1 fruit fly cellular context compared by ENCODE assay signal in genomic region chrX:5973389-5974025, dm6.
A peak's percentile ranks its signal among the peaks of the same experiment; 100 is the strongest.
TF ChIP-seq lines count a peak whose summit lies in the region.

No protein-coding gene starts in this region.

TF ChIP-seq in whole organism, embryonic, 481 proteins besides CTCF, POLR2A, EP300 and RAD21 (continued from another document):
- TF ChIP-seq CG10654 (GFP tag; optimal IDR thresholded peaks at IDR 0.05; lab: Kevin White, UChicago): peak; percentile 12
- peak; percentile 2 for TF ChIP-seq Ssrp (tag; optimal IDR thresholded peaks at IDR 0.05; lab: Kevin White, UChicago)
- TF ChIP-seq CG8089 (GFP tag; optimal IDR thresholded peaks at IDR 0.05; lab: Kevin White, UChicago): no peak
- TF ChIP-seq tgo (GFP tag; IDR thresholded peaks at IDR 0.05; lab: Robert Waterston, UW): 0 out of 3 replicates have a peak, but pooled peaks have one; percentile 22
- no peak for TF ChIP-seq CG9932 (GFP tag; IDR thresholded peaks at IDR 0.05; lab: Robert Waterston, UW)
- peak; percentile 47 for TF ChIP-seq slbo (GFP tag; IDR thresholded peaks at IDR 0.05; lab: Robert Waterston, UW)
- TF ChIP-seq lola (GFP tag; optimal IDR thresholded peaks at IDR 0.05; lab: Kevin White, UChicago): peak in 1 of 3 experiments; percentile 31
- TF ChIP-seq CG4730 (GFP tag; IDR thresholded peaks at IDR 0.05; lab: Robert Waterston, UW): no peak
- TF ChIP-seq grau (tag; optimal IDR thresholded peaks at IDR 0.05; lab: Kevin White, UChicago): peak; percentile 18
- no peak for TF ChIP-seq Sin3A (optimal IDR thresholded peaks at IDR 0.05; lab: Kevin White, UChicago)
- TF ChIP-seq bab2 (GFP tag; optimal IDR thresholded peaks at IDR 0.05; lab: Kevin White, UChicago): no peak
- peak; percentile 48 for TF ChIP-seq Blimp-1 (GFP tag; optimal IDR thresholded peaks at IDR 0.05; lab: Kevin White, UChicago)
- TF ChIP-seq E2f2 (GFP tag; IDR thresholded peaks at IDR 0.05; lab: Robert Waterston, UW): no peak
- no peak for TF ChIP-seq Dip3 (GFP tag; optimal IDR thresholded peaks at IDR 0.05; lab: Kevin White, UChicago)
- no peak for TF ChIP-seq CG13296 (GFP tag; optimal IDR thresholded peaks at IDR 0.05; lab: Kevin White, UChicago)
- TF ChIP-seq CG7839 (tag; optimal IDR thresholded peaks at IDR 0.05; lab: Kevin White, UChicago): peak; percentile 1
- TF ChIP-seq Neu2 (GFP tag; optimal IDR thresholded peaks at IDR 0.05; lab: Kevin White, UChicago; ENCODE audit: borderline replicate concordance): no peak
- TF ChIP-seq Bgb (GFP tag; IDR thresholded peaks at IDR 0.05; lab: Robert Waterston, UW; ENCODE audit: partially characterized antibody): no peak
- TF ChIP-seq sob (GFP tag; IDR thresholded peaks at IDR 0.05; lab: Robert Waterston, UW): peak; percentile 27; the same call in 1 of the 2 replicates
- TF ChIP-seq CG33557 (GFP tag; optimal IDR thresholded peaks at IDR 0.05; lab: Kevin White, UChicago): no peak
- peak; percentile 46; the same call in 1 of the 2 replicates for TF ChIP-seq seq (GFP tag; IDR thresholded peaks at IDR 0.05; lab: Robert Waterston, UW)
- TF ChIP-seq CG7928 (GFP tag; optimal IDR thresholded peaks at IDR 0.05; lab: Kevin White, UChicago): no peak
- TF ChIP-seq Aef1 (GFP tag; IDR thresholded peaks at IDR 0.05; lab: Robert Waterston, UW): no peak
- no peak for TF ChIP-seq CG31388 (GFP tag; optimal IDR thresholded peaks at IDR 0.05; lab: Kevin White, UChicago)
- no peak for TF ChIP-seq CG8478 (optimal IDR thresholded peaks at IDR 0.05; lab: Kevin White, UChicago)
- TF ChIP-seq chif (GFP tag; optimal IDR thresholded peaks at IDR 0.05; lab: Kevin White, UChicago): peak in 1 of 2 experiments; percentile 24
- TF ChIP-seq ind (GFP tag; optimal IDR thresholded peaks at IDR 0.05; lab: Kevin White, UChicago): peak; percentile 11
- TF ChIP-seq ci (GFP tag; IDR thresholded peaks at IDR 0.05; lab: Robert Waterston, UW): peak; percentile 60; the same call in 2 of the 3 replicates
- peak; percentile 9 for TF ChIP-seq CG2875 (GFP tag; optimal IDR thresholded peaks at IDR 0.05; lab: Kevin White, UChicago)
- TF ChIP-seq jing (GFP tag; optimal IDR thresholded peaks at IDR 0.05; lab: Kevin White, UChicago): peak; percentile 9
- TF ChIP-seq twi (tag; optimal IDR thresholded peaks at IDR 0.05; lab: Kevin White, UChicago): no peak
- TF ChIP-seq Chrac-16 (GFP tag; optimal IDR thresholded peaks at IDR 0.05; lab: Kevin White, UChicago): peak; percentile 9
- TF ChIP-seq CG10979 (tag; optimal IDR thresholded peaks at IDR 0.05; lab: Kevin White, UChicago): peak; percentile 44
- TF ChIP-seq cg (GFP tag; optimal IDR thresholded peaks at IDR 0.05; lab: Kevin White, UChicago): no peak
- TF ChIP-seq Ets65A (GFP tag; lab: Kevin White, UChicago): peak; percentile 63
- TF ChIP-seq CG2678 (tag; optimal IDR thresholded peaks at IDR 0.05; lab: Kevin White, UChicago): peak; percentile 22
- TF ChIP-seq CG6689 (GFP tag; IDR thresholded peaks at IDR 0.05; lab: Robert Waterston, UW): peak; percentile 62
- TF ChIP-seq phol (tag; optimal IDR thresholded peaks at IDR 0.05; lab: Kevin White, UChicago): peak; percentile 51
- no peak for TF ChIP-seq sd (tag; optimal IDR thresholded peaks at IDR 0.05; lab: Kevin White, UChicago)
- TF ChIP-seq row (GFP tag; IDR thresholded peaks at IDR 0.05; lab: Robert Waterston, UW): peak; percentile 47; the same call in 2 of the 3 replicates
- peak; percentile 58 for TF ChIP-seq CG1603 (tag; optimal IDR thresholded peaks at IDR 0.05; lab: Kevin White, UChicago)
- peak; percentile 23 for TF ChIP-seq CG16863 (GFP tag; optimal IDR thresholded peaks at IDR 0.05; lab: Kevin White, UChicago)
- TF ChIP-seq tll (GFP tag; optimal IDR thresholded peaks at IDR 0.05; lab: Kevin White, UChicago): no peak
- no peak for TF ChIP-seq peb (GFP tag; IDR thresholded peaks at IDR 0.05; lab: Robert Waterston, UW)
- TF ChIP-seq tio (GFP tag; optimal IDR thresholded peaks at IDR 0.05; lab: Kevin White, UChicago): peak; percentile 33
- 0 out of 2 replicates have a peak, but pooled peaks have one; percentile 43 for TF ChIP-seq Awh (GFP tag; IDR thresholded peaks at IDR 0.05; lab: Robert Waterston, UW)
- no peak for TF ChIP-seq sna (GFP tag; IDR thresholded peaks at IDR 0.05; lab: Robert Waterston, UW; ENCODE audit: partially characterized antibody)
- TF ChIP-seq Ptx1 (GFP tag; IDR thresholded peaks at IDR 0.05; lab: Robert Waterston, UW): peak; percentile 36; the same call in 1 of the 2 replicates
- no peak for TF ChIP-seq fru (optimal IDR thresholded peaks at IDR 0.05; lab: Kevin White, UChicago)
- peak; percentile 57; the same call in 1 of the 2 replicates for TF ChIP-seq sisA (GFP tag; IDR thresholded peaks at IDR 0.05; lab: Robert Waterston, UW)
- TF ChIP-seq Abd-B (GFP tag; optimal IDR thresholded peaks at IDR 0.05; lab: Kevin White, UChicago): no peak
- peak; percentile 41 for TF ChIP-seq nom (GFP tag; optimal IDR thresholded peaks at IDR 0.05; lab: Kevin White, UChicago)
- peak; percentile 22 for TF ChIP-seq CG17829 (tag; optimal IDR thresholded peaks at IDR 0.05; lab: Kevin White, UChicago)
- no peak for TF ChIP-seq CG10431 (GFP tag; optimal IDR thresholded peaks at IDR 0.05; lab: Kevin White, UChicago)
- TF ChIP-seq tin (GFP tag; optimal IDR thresholded peaks at IDR 0.05; lab: Kevin White, UChicago): peak; percentile 22
- peak; percentile 35; the same call in 1 of the 2 replicates for TF ChIP-seq CG14441 (GFP tag; IDR thresholded peaks at IDR 0.05; lab: Robert Waterston, UW)
- peak; percentile 43 for TF ChIP-seq dmrt99B (tag; optimal IDR thresholded peaks at IDR 0.05; lab: Kevin White, UChicago)
- TF ChIP-seq so (GFP tag; IDR thresholded peaks at IDR 0.05; lab: Robert Waterston, UW): no peak
- peak; percentile 41; the same call in 1 of the 2 replicates for TF ChIP-seq Xrp1 (GFP tag; IDR thresholded peaks at IDR 0.05; lab: Robert Waterston, UW)
- peak; percentile 76 for TF ChIP-seq Med (GFP tag; lab: Kevin White, UChicago)
- TF ChIP-seq Dref (GFP tag; IDR thresholded peaks at IDR 0.05; lab: Robert Waterston, UW): no peak
- TF ChIP-seq D19A (tag; optimal IDR thresholded peaks at IDR 0.05; lab: Kevin White, UChicago): no peak
- TF ChIP-seq CG15269 (tag; optimal IDR thresholded peaks at IDR 0.05; lab: Kevin White, UChicago): peak; percentile 4
- TF ChIP-seq Hr51 (GFP tag; optimal IDR thresholded peaks at IDR 0.05; lab: Kevin White, UChicago): peak in 1 of 2 experiments; percentile 37
- TF ChIP-seq PHDP (tag; optimal IDR thresholded peaks at IDR 0.05; lab: Kevin White, UChicago): peak; percentile 17
- peak; percentile 35 for TF ChIP-seq CG18262 (tag; optimal IDR thresholded peaks at IDR 0.05; lab: Kevin White, UChicago)
- TF ChIP-seq pan (optimal IDR thresholded peaks at IDR 0.05; lab: Kevin White, UChicago): no peak
- TF ChIP-seq pan (GFP tag; optimal IDR thresholded peaks at IDR 0.05 in 1 of 2, IDR thresholded peaks at IDR 0.05 in 1 of 2): peak in 1 of 2 experiments; percentile 55
- TF ChIP-seq CG11723 (GFP tag; optimal IDR thresholded peaks at IDR 0.05; lab: Kevin White, UChicago): no peak
- TF ChIP-seq Sox102F (GFP tag; optimal IDR thresholded peaks at IDR 0.05; lab: Kevin White, UChicago): peak; percentile 60
- peak; percentile 29 for TF ChIP-seq Spps (tag; optimal IDR thresholded peaks at IDR 0.05; lab: Kevin White, UChicago)
- peak; percentile 28 for TF ChIP-seq CG17359 (tag; optimal IDR thresholded peaks at IDR 0.05; lab: Kevin White, UChicago)
- TF ChIP-seq CG12769 (tag; optimal IDR thresholded peaks at IDR 0.05; lab: Kevin White, UChicago): peak; percentile 12
- TF ChIP-seq az2 (GFP tag; optimal IDR thresholded peaks at IDR 0.05; lab: Kevin White, UChicago): peak; percentile 30
- TF ChIP-seq CG11093 (GFP tag; IDR thresholded peaks at IDR 0.05; lab: Robert Waterston, UW): no peak
- no peak for TF ChIP-seq gfzf (GFP tag; optimal IDR thresholded peaks at IDR 0.05; lab: Kevin White, UChicago)
- no peak for TF ChIP-seq Jarid2 (GFP tag; optimal IDR thresholded peaks at IDR 0.05; lab: Kevin White, UChicago)
- TF ChIP-seq CG2120 (GFP tag; optimal IDR thresholded peaks at IDR 0.05; lab: Kevin White, UChicago): peak; percentile 0
- TF ChIP-seq sens (GFP tag; lab: Kevin White, UChicago): peak; percentile 28
- peak; percentile 60 for TF ChIP-seq CG2712 (tag; optimal IDR thresholded peaks at IDR 0.05; lab: Kevin White, UChicago)
- TF ChIP-seq CG8281 (tag; optimal IDR thresholded peaks at IDR 0.05; lab: Kevin White, UChicago): no peak
- TF ChIP-seq CG30403 (GFP tag; optimal IDR thresholded peaks at IDR 0.05; lab: Kevin White, UChicago): peak; percentile 46
- peak; percentile 42; the same call in 1 of the 2 replicates for TF ChIP-seq CG32772 (GFP tag; IDR thresholded peaks at IDR 0.05; lab: Robert Waterston, UW)
- TF ChIP-seq esg (GFP tag; conservative IDR thresholded peaks at IDR 0.05; lab: Robert Waterston, UW): peak; percentile 20; the same call in 1 of the 2 replicates
- TF ChIP-seq CG4424 (GFP tag; optimal IDR thresholded peaks at IDR 0.05; lab: Kevin White, UChicago): peak; percentile 58
- no peak for TF ChIP-seq CG13123 (GFP tag; optimal IDR thresholded peaks at IDR 0.05; lab: Kevin White, UChicago)
- TF ChIP-seq hkb (optimal IDR thresholded peaks at IDR 0.05; lab: Kevin White, UChicago): no peak
- TF ChIP-seq hkb (GFP tag; IDR thresholded peaks at IDR 0.05; lab: Robert Waterston, UW): peak; percentile 25; the same call in 1 of the 2 replicates
- TF ChIP-seq Xbp1 (GFP tag; optimal IDR thresholded peaks at IDR 0.05; lab: Kevin White, UChicago): peak; percentile 32
- no peak; the same call in 2 of the 3 replicates for TF ChIP-seq CG7357 (GFP tag; IDR thresholded peaks at IDR 0.05; lab: Robert Waterston, UW)
- TF ChIP-seq kni (GFP tag; optimal IDR thresholded peaks at IDR 0.05; lab: Kevin White, UChicago): no peak
- no peak for TF ChIP-seq zen (tag; optimal IDR thresholded peaks at IDR 0.05; lab: Kevin White, UChicago)
- no peak for TF ChIP-seq Deaf1 (tag; optimal IDR thresholded peaks at IDR 0.05; lab: Kevin White, UChicago)
- TF ChIP-seq NfI (GFP tag; optimal IDR thresholded peaks at IDR 0.05; lab: Kevin White, UChicago): peak; percentile 12
- TF ChIP-seq Trl (optimal IDR thresholded peaks at IDR 0.05; lab: Kevin White, UChicago): no peak
- TF ChIP-seq Trl (GFP tag; optimal IDR thresholded peaks at IDR 0.05; lab: Kevin White, UChicago): no peak
- peak in 1 of 2 experiments; percentile 41 for TF ChIP-seq dpn (GFP tag; optimal IDR thresholded peaks at IDR 0.05; lab: Kevin White, UChicago)
- peak; percentile 46; the same call in 1 of the 3 replicates for TF ChIP-seq CG17361 (GFP tag; IDR thresholded peaks at IDR 0.05; lab: Robert Waterston, UW)
- TF ChIP-seq MESR4 (GFP tag; optimal IDR thresholded peaks at IDR 0.05; lab: Kevin White, UChicago): no peak
- 0 out of 3 replicates have a peak, but pooled peaks have one; percentile 11 for TF ChIP-seq CG11695 (GFP tag; IDR thresholded peaks at IDR 0.05; lab: Robert Waterston, UW)
- TF ChIP-seq Fer3 (tag; optimal IDR thresholded peaks at IDR 0.05; lab: Kevin White, UChicago): peak; percentile 10
- TF ChIP-seq CG8388 (GFP tag; optimal IDR thresholded peaks at IDR 0.05; lab: Kevin White, UChicago): peak; percentile 36
- peak; percentile 63 for TF ChIP-seq gem (tag; optimal IDR thresholded peaks at IDR 0.05; lab: Kevin White, UChicago)
- TF ChIP-seq Ets97D (GFP tag; optimal IDR thresholded peaks at IDR 0.05; lab: Kevin White, UChicago): no peak
- TF ChIP-seq Mad (GFP tag; optimal IDR thresholded peaks at IDR 0.05; lab: Kevin White, UChicago): no peak
- no peak for TF ChIP-seq dati (GFP tag; IDR thresholded peaks at IDR 0.05; lab: Robert Waterston, UW)
- peak; percentile 32 for TF ChIP-seq fd96Cb (tag; optimal IDR thresholded peaks at IDR 0.05; lab: Kevin White, UChicago)
- peak; percentile 20 for TF ChIP-seq CG10267 (tag; optimal IDR thresholded peaks at IDR 0.05; lab: Kevin White, UChicago)
- TF ChIP-seq ara (GFP tag; IDR thresholded peaks at IDR 0.05; lab: Robert Waterston, UW): peak; percentile 50; the same call in 1 of the 2 replicates
- peak; percentile 7 for TF ChIP-seq Hr3 (GFP tag; optimal IDR thresholded peaks at IDR 0.05; lab: Kevin White, UChicago)
- peak; percentile 71 for TF ChIP-seq CG4820 (GFP tag; optimal IDR thresholded peaks at IDR 0.05; lab: Kevin White, UChicago)
- TF ChIP-seq CG14710 (tag; optimal IDR thresholded peaks at IDR 0.05; lab: Kevin White, UChicago): peak; percentile 40
